Worm (Caenorhabditis elegans) whole organism, L1 larva: ENCODE data around the gene nspe-6.

Source experiments
- ceh-82 ChIP-seq, 3 experiments: fragments of 150-350 bp in 1 of 3; sonication (generic microtip) in 2 of 3; optimal IDR thresholded peaks; 2 replicates each; lab custom pipeline; 2014 to 2017; ENCODE audit warnings: missing biosample characterization in 3 of 3, missing genetic modification characterization in 3 of 3
- ces-1 ChIP-seq: fragments of 150-350 bp; optimal IDR thresholded peaks from 2 replicates; lab custom pipeline; 2014; ENCODE audit warnings: missing biosample characterization, missing genetic modification reagents, missing genetic modification characterization
- fos-1 ChIP-seq: fragments of 150-350 bp; optimal IDR thresholded peaks from 2 replicates; lab custom pipeline; 2014; ENCODE audit warnings: missing biosample characterization, missing genetic modification characterization
- nhr-11 ChIP-seq: fragments of 150-350 bp; optimal IDR thresholded peaks from 2 replicates; lab custom pipeline; 2014; ENCODE audit warnings: missing biosample characterization, missing genetic modification characterization
- nhr-237 ChIP-seq: fragments of 150-350 bp; optimal IDR thresholded peaks from 2 replicates; lab custom pipeline; 2014; ENCODE audit warnings: missing biosample characterization, missing genetic modification characterization
- unc-86 ChIP-seq: sonication (generic microtip); optimal IDR thresholded peaks from 2 replicates; lab custom pipeline; 2016; ENCODE audit warnings: missing genetic modification characterization, missing compliant biosample characterization

- TF ChIP-seq nhr-237 (tag; lab: Kevin White, UChicago) (no peak), nhr-11 (tag; lab: Kevin White, UChicago) (no peak), ces-1 (GFP tag; lab: Kevin White, UChicago) (no peak), fos-1 (tag; lab: Kevin White, UChicago) (no peak), ceh-82 (tag; optimal IDR thresholded peaks at IDR 0.05; lab: Kevin White, UChicago) (no peak), unc-86 (tag; lab: Kevin White, UChicago) (no peak)
Measured at ce11 chrII:12577754-12578153, 38.2 kb downstream of the nspe-6 start, which contains the start of gene clec-8.
